Fruit fly (Drosophila melanogaster) whole organism, prepupa: ENCODE data around the gene mio.

Source experiments
- Blimp-1 ChIP-seq: fragments of 200-800 bp; sonication (Bioruptor generic); optimal IDR thresholded peaks from 3 replicates; lab custom pipeline; 2017; ENCODE audit warnings: missing biosample characterization, missing genetic modification characterization, mild to moderate bottlenecking, moderate library complexity, missing genetic modification reagents
- CG10631 ChIP-seq: fragments of 200-800 bp; sonication (Bioruptor generic); optimal IDR thresholded peaks from 2 replicates; lab custom pipeline; 2016; ENCODE audit warnings: missing biosample characterization, missing genetic modification characterization
- CG11294 ChIP-seq: fragments of 200-800 bp; sonication (Bioruptor generic); IDR thresholded peaks from 2 replicates; pipeline ENCODE4 v1.3.6; 2022; ENCODE audit warnings: missing biosample characterization, missing genetic modification characterization
- CG11762 ChIP-seq: fragments of 200-800 bp; sonication (Bioruptor generic); optimal IDR thresholded peaks from 3 replicates; lab custom pipeline; 2016; ENCODE audit warnings: missing biosample characterization, missing genetic modification characterization; ENCODE audit not compliant: insufficient read depth
- CG11902 ChIP-seq: fragments of 200-800 bp; sonication (Bioruptor generic); optimal IDR thresholded peaks from 3 replicates; lab custom pipeline; 2016; ENCODE audit warnings: missing biosample characterization, missing genetic modification characterization
- CG15336 ChIP-seq: fragments of 200-800 bp; sonication (Bioruptor generic); IDR thresholded peaks from 2 replicates; pipeline ENCODE4 v1.3.6; 2022; ENCODE audit warnings: missing biosample characterization, missing genetic modification characterization
- CG16779 ChIP-seq: fragments of 200-800 bp; sonication (Bioruptor generic); optimal IDR thresholded peaks from 3 replicates; lab custom pipeline; 2017; ENCODE audit warnings: missing biosample characterization, mild to moderate bottlenecking, missing genetic modification characterization
- CG3032 ChIP-seq: fragments of 200-800 bp; optimal IDR thresholded peaks from 2 replicates; lab custom pipeline; 2019; ENCODE audit warnings: missing biosample characterization, mild to moderate bottlenecking, missing genetic modification characterization, moderate library complexity
- CG31627 ChIP-seq: fragments of 200-800 bp; sonication (Bioruptor generic); optimal IDR thresholded peaks from 3 replicates; lab custom pipeline; 2016; ENCODE audit warnings: missing biosample characterization, missing genetic modification characterization
- CG32006 ChIP-seq: fragments of 200-800 bp; sonication (Bioruptor generic); optimal IDR thresholded peaks from 3 replicates; lab custom pipeline; 2017; ENCODE audit warnings: missing biosample characterization, mild to moderate bottlenecking, missing genetic modification characterization
- CG34406 ChIP-seq: fragments of 200-800 bp; sonication (Bioruptor generic); optimal IDR thresholded peaks from 3 replicates; lab custom pipeline; 2016; ENCODE audit warnings: missing biosample characterization, missing genetic modification characterization
- CG3919 ChIP-seq: fragments of 200-800 bp; sonication (Bioruptor generic); optimal IDR thresholded peaks from 3 replicates; lab custom pipeline; 2016; ENCODE audit warnings: missing biosample characterization, missing genetic modification characterization
- CG4318 ChIP-seq: fragments of 200-800 bp; sonication (Bioruptor generic); optimal IDR thresholded peaks from 3 replicates; lab custom pipeline; 2017; ENCODE audit warnings: missing biosample characterization, mild to moderate bottlenecking, missing genetic modification characterization
- CG6276 ChIP-seq: fragments of 200-800 bp; sonication (Bioruptor generic); optimal IDR thresholded peaks from 2 replicates; lab custom pipeline; 2017; ENCODE audit warnings: missing biosample characterization, mild to moderate bottlenecking, missing genetic modification characterization
- CG6792 ChIP-seq: fragments of 200-800 bp; sonication (Bioruptor generic); optimal IDR thresholded peaks from 3 replicates; lab custom pipeline; 2016; ENCODE audit warnings: missing biosample characterization, missing genetic modification characterization
- CG6808 ChIP-seq: fragments of 200-800 bp; sonication (Bioruptor generic); optimal IDR thresholded peaks from 3 replicates; lab custom pipeline; 2017; ENCODE audit warnings: missing biosample characterization, missing genetic modification characterization, mild to moderate bottlenecking, moderate library complexity, missing genetic modification reagents
- CG7368 ChIP-seq: fragments of 200-800 bp; sonication (Bioruptor generic); optimal IDR thresholded peaks from 3 replicates; lab custom pipeline; 2016; ENCODE audit warnings: missing biosample characterization, missing genetic modification characterization
- CG8119 ChIP-seq: fragments of 200-800 bp; sonication (Bioruptor generic); IDR thresholded peaks from 3 replicates; pipeline ENCODE4 v1.3.6; 2022; ENCODE audit warnings: missing biosample characterization, missing genetic modification characterization
- CG8319 ChIP-seq: fragments of 200-800 bp; sonication (Bioruptor generic); optimal IDR thresholded peaks from 3 replicates; lab custom pipeline; 2016; ENCODE audit warnings: missing biosample characterization, missing genetic modification characterization
- CG8632 ChIP-seq: fragments of 200-800 bp; sonication (Bioruptor generic); optimal IDR thresholded peaks from 3 replicates; lab custom pipeline; 2016; ENCODE audit warnings: missing biosample characterization, missing genetic modification characterization
- CG9139 ChIP-seq: fragments of 200-800 bp; sonication (Bioruptor generic); optimal IDR thresholded peaks from 3 replicates; lab custom pipeline; 2017; ENCODE audit warnings: missing biosample characterization, mild to moderate bottlenecking, missing genetic modification characterization
- Eip75B ChIP-seq: fragments of 200-800 bp; sonication (Bioruptor generic); optimal IDR thresholded peaks from 3 replicates; lab custom pipeline; 2016; ENCODE audit warnings: missing biosample characterization, missing genetic modification characterization
- Eip78C ChIP-seq: fragments of 200-800 bp; sonication (Bioruptor generic); peaks from one replicate; lab custom pipeline; 2016; ENCODE audit warnings: missing biosample characterization, missing genetic modification characterization
- Eip93F ChIP-seq: fragments of 200-800 bp; sonication (Bioruptor generic); optimal IDR thresholded peaks from 2 replicates; lab custom pipeline; 2016; ENCODE audit warnings: missing biosample characterization, mild to moderate bottlenecking, missing genetic modification characterization
- Ets96B ChIP-seq: fragments of 200-800 bp; optimal IDR thresholded peaks from 2 replicates; lab custom pipeline; 2019; ENCODE audit warnings: missing biosample characterization, mild to moderate bottlenecking, missing genetic modification characterization, moderate library complexity
- Gug ChIP-seq: fragments of 200-800 bp; sonication (Bioruptor generic); IDR thresholded peaks from 2 replicates; pipeline ENCODE4 v1.3.6; 2022; ENCODE audit warnings: missing biosample characterization, missing genetic modification characterization
- Hr39 ChIP-seq: fragments of 200-800 bp; sonication (Bioruptor generic); optimal IDR thresholded peaks from 2 replicates; lab custom pipeline; 2016; ENCODE audit warnings: missing biosample characterization, missing genetic modification characterization
- Lpt ChIP-seq: fragments of 200-800 bp; sonication (Bioruptor generic); optimal IDR thresholded peaks from 3 replicates; lab custom pipeline; 2016; ENCODE audit warnings: missing biosample characterization, missing genetic modification characterization
- Met ChIP-seq: fragments of 200-800 bp; sonication (Bioruptor generic); optimal IDR thresholded peaks from 3 replicates; lab custom pipeline; 2016; ENCODE audit warnings: missing biosample characterization, missing genetic modification characterization
- OdsH ChIP-seq: fragments of 200-800 bp; sonication (Bioruptor generic); optimal IDR thresholded peaks from 3 replicates; lab custom pipeline; 2016; ENCODE audit warnings: missing biosample characterization, missing genetic modification characterization
- Smox ChIP-seq: fragments of 200-800 bp; sonication (Bioruptor generic); optimal IDR thresholded peaks from 3 replicates; lab custom pipeline; 2016; ENCODE audit warnings: missing biosample characterization, missing genetic modification characterization
- Sox102F ChIP-seq: fragments of 200-800 bp; sonication (Bioruptor generic); optimal IDR thresholded peaks from 2 replicates; lab custom pipeline; 2016; ENCODE audit warnings: missing biosample characterization, mild to moderate bottlenecking, missing genetic modification characterization
- Sox14 ChIP-seq: fragments of 200-800 bp; sonication (Bioruptor generic); optimal IDR thresholded peaks from 3 replicates; lab custom pipeline; 2016; ENCODE audit warnings: missing biosample characterization, missing genetic modification characterization
- achi ChIP-seq: fragments of 200-800 bp; sonication (Bioruptor generic); optimal IDR thresholded peaks from 3 replicates; lab custom pipeline; 2016; ENCODE audit warnings: missing biosample characterization, missing genetic modification characterization
- acj6 ChIP-seq: fragments of 200-800 bp; sonication (Bioruptor generic); optimal IDR thresholded peaks from 3 replicates; lab custom pipeline; 2016; ENCODE audit warnings: missing biosample characterization, missing genetic modification characterization
- cyc ChIP-seq: fragments of 200-800 bp; sonication (Bioruptor generic); optimal IDR thresholded peaks from 3 replicates; lab custom pipeline; 2016; ENCODE audit warnings: missing biosample characterization, missing genetic modification characterization
- dac ChIP-seq: fragments of 200-800 bp; sonication (Bioruptor generic); optimal IDR thresholded peaks from 2 replicates; lab custom pipeline; 2017; ENCODE audit warnings: missing biosample characterization, mild to moderate bottlenecking, missing genetic modification characterization
- dsx ChIP-seq: fragments of 200-800 bp; optimal IDR thresholded peaks from 3 replicates; lab custom pipeline; 2019; ENCODE audit warnings: missing biosample characterization, mild to moderate bottlenecking, missing genetic modification characterization, moderate library complexity; ENCODE audit not compliant: poor library complexity, severe bottlenecking
- eg ChIP-seq: fragments of 200-800 bp; sonication (Bioruptor generic); IDR thresholded peaks from 3 replicates; pipeline ENCODE4 v1.3.6; 2022; ENCODE audit warnings: missing biosample characterization, missing genetic modification characterization
- esn ChIP-seq: fragments of 200-800 bp; sonication (Bioruptor generic); optimal IDR thresholded peaks from 2 replicates; lab custom pipeline; 2016; ENCODE audit warnings: missing biosample characterization, mild to moderate bottlenecking, missing genetic modification characterization, moderate library complexity
- fd59A ChIP-seq: fragments of 200-800 bp; sonication (Bioruptor generic); optimal IDR thresholded peaks from 2 replicates; lab custom pipeline; 2017; ENCODE audit warnings: missing biosample characterization, mild to moderate bottlenecking, missing genetic modification characterization, missing genetic modification reagents
- fd85E ChIP-seq: fragments of 200-800 bp; sonication (Bioruptor generic); optimal IDR thresholded peaks from 3 replicates; lab custom pipeline; 2016; ENCODE audit warnings: missing biosample characterization, missing genetic modification characterization
- fkh ChIP-seq: fragments of 200-800 bp; sonication (Bioruptor generic); optimal IDR thresholded peaks from 3 replicates; lab custom pipeline; 2017; ENCODE audit warnings: missing biosample characterization, mild to moderate bottlenecking, missing genetic modification characterization, moderate library complexity
- lz ChIP-seq: fragments of 200-800 bp; sonication (Bioruptor generic); optimal IDR thresholded peaks from 3 replicates; lab custom pipeline; 2016; ENCODE audit warnings: missing biosample characterization, missing genetic modification characterization
- net ChIP-seq: fragments of 200-800 bp; sonication (Bioruptor generic); optimal IDR thresholded peaks from 3 replicates; lab custom pipeline; 2016; ENCODE audit warnings: missing biosample characterization, missing genetic modification characterization
- pdm3 ChIP-seq: fragments of 200-800 bp; sonication (Bioruptor generic); optimal IDR thresholded peaks from 3 replicates; lab custom pipeline; 2016; ENCODE audit warnings: missing biosample characterization, missing genetic modification characterization
- salr ChIP-seq, 2 experiments: fragments of 200-800 bp; sonication (Bioruptor generic); optimal IDR thresholded peaks; 3 replicates each; lab custom pipeline; 2016 to 2018; ENCODE audit warnings: missing biosample characterization in 2 of 2, missing genetic modification characterization in 2 of 2, mild to moderate bottlenecking in 1 of 2
- spab ChIP-seq: fragments of 200-800 bp; sonication (Bioruptor generic); optimal IDR thresholded peaks from 2 replicates; lab custom pipeline; 2017; ENCODE audit warnings: missing biosample characterization, mild to moderate bottlenecking, missing genetic modification characterization, missing genetic modification reagents
- ss ChIP-seq, 2 experiments: fragments of 200-800 bp; sonication (Bioruptor generic); optimal IDR thresholded peaks; 2 replicates in 1 of 2; 3 replicates in 1 of 2; lab custom pipeline; 2017 to 2018; ENCODE audit warnings: mild to moderate bottlenecking in 2 of 2, missing biosample characterization in 2 of 2, missing genetic modification characterization in 2 of 2, moderate library complexity in 1 of 2
- svp ChIP-seq: fragments of 200-800 bp; sonication (Bioruptor generic); peaks from one replicate; lab custom pipeline; 2016; ENCODE audit warnings: missing biosample characterization, missing genetic modification characterization
- topi ChIP-seq: fragments of 200-800 bp; sonication (Bioruptor generic); optimal IDR thresholded peaks from 3 replicates; lab custom pipeline; 2016; ENCODE audit warnings: missing biosample characterization, missing genetic modification characterization
- vri ChIP-seq: fragments of 200-800 bp; sonication (Bioruptor generic); optimal IDR thresholded peaks from 3 replicates; lab custom pipeline; 2016; ENCODE audit warnings: missing biosample characterization, mild to moderate bottlenecking, missing genetic modification characterization

mio gene

dm6 chr2L:2193357-2193780, 23.7 kb upstream of the mio start:
- TF ChIP-seq Eip75B (GFP tag; lab: Kevin White, UChicago) (peak; percentile 63), dsx (GFP tag; lab: Kevin White, UChicago) (peak; percentile 58), eg (GFP tag; lab: Robert Waterston, UW) (no peak), ss (GFP tag; optimal IDR thresholded peaks at IDR 0.05; lab: Kevin White, UChicago) (peak; percentile 38 to 39), pdm3 (GFP tag; lab: Kevin White, UChicago) (peak; percentile 26), Eip93F (GFP tag; lab: Kevin White, UChicago) (no peak), OdsH (GFP tag; lab: Kevin White, UChicago) (no peak), lz (peak; percentile 31), fkh (GFP tag; lab: Kevin White, UChicago) (peak; percentile 53), svp (GFP tag; lab: Kevin White, UChicago) (peak; percentile 89), Sox102F (GFP tag; lab: Kevin White, UChicago) (peak; percentile 45), Gug (GFP tag; lab: Robert Waterston, UW) (no peak), CG6808 (GFP tag; lab: Kevin White, UChicago) (peak; percentile 50), CG16779 (tag; lab: Kevin White, UChicago) (peak; percentile 60), Blimp-1 (peak; percentile 30), CG9139 (GFP tag; lab: Kevin White, UChicago) (peak; percentile 74), CG8319 (GFP tag; lab: Kevin White, UChicago) (peak; percentile 56), CG4318 (no peak), vri (GFP tag; lab: Kevin White, UChicago) (peak; percentile 64), Hr39 (GFP tag; lab: Kevin White, UChicago) (no peak), CG7368 (GFP tag; lab: Kevin White, UChicago) (peak; percentile 56), CG15336 (GFP tag; lab: Robert Waterston, UW) (no peak), Lpt (GFP tag; lab: Kevin White, UChicago) (peak; percentile 72), CG6792 (GFP tag; lab: Kevin White, UChicago) (peak; percentile 12), Eip78C (GFP tag; lab: Kevin White, UChicago) (no peak), CG3919 (peak; percentile 54), esn (GFP tag; lab: Kevin White, UChicago) (peak; percentile 25), CG34406 (GFP tag; lab: Kevin White, UChicago) (peak; percentile 26), CG11294 (no peak), CG8119 (GFP tag; lab: Robert Waterston, UW) (no peak), CG11902 (no peak), Smox (peak; percentile 40), CG11762 (GFP tag; lab: Kevin White, UChicago) (no peak), net (GFP tag; lab: Kevin White, UChicago) (peak; percentile 68), achi (peak; percentile 12), salr (GFP tag; optimal IDR thresholded peaks at IDR 0.05; lab: Kevin White, UChicago) (peak in 1 of 2 experiments; percentile 9), CG8632 (GFP tag; lab: Kevin White, UChicago) (no peak), CG6276 (GFP tag; lab: Kevin White, UChicago) (peak; percentile 61), topi (peak; percentile 59), cyc (GFP tag; lab: Kevin White, UChicago) (no peak), acj6 (peak; percentile 9), Sox14 (peak; percentile 79), Met (GFP tag; lab: Kevin White, UChicago) (peak; percentile 61), Ets96B (peak; percentile 52), CG3032 (peak; percentile 50), CG10631 (no peak), CG31627 (GFP tag; lab: Kevin White, UChicago) (no peak), spab (GFP tag; lab: Kevin White, UChicago) (peak; percentile 25), fd85E (GFP tag; lab: Kevin White, UChicago) (no peak), dac (no peak), CG32006 (GFP tag; lab: Kevin White, UChicago) (peak; percentile 56), fd59A (peak; percentile 2)
